Fruit fly (Drosophila melanogaster) whole organism, prepupa: ENCODE data around the gene CG3088.

Experiments used
- Blimp-1 ChIP-seq: fragments of 200-800 bp; sonication (Bioruptor generic); optimal IDR thresholded peaks from 3 replicates; lab custom pipeline; 2017; ENCODE audit warnings: missing biosample characterization, missing genetic modification characterization, mild to moderate bottlenecking, moderate library complexity, missing genetic modification reagents
- CG10631 ChIP-seq: fragments of 200-800 bp; sonication (Bioruptor generic); optimal IDR thresholded peaks from 2 replicates; lab custom pipeline; 2016; ENCODE audit warnings: missing biosample characterization, missing genetic modification characterization
- CG10669 ChIP-seq: fragments of 200-800 bp; sonication (Bioruptor generic); optimal IDR thresholded peaks from 3 replicates; lab custom pipeline; 2018; ENCODE audit warnings: missing biosample characterization, mild to moderate bottlenecking, missing genetic modification characterization, moderate library complexity
- CG11762 ChIP-seq: fragments of 200-800 bp; sonication (Bioruptor generic); optimal IDR thresholded peaks from 3 replicates; lab custom pipeline; 2016; ENCODE audit warnings: missing biosample characterization, missing genetic modification characterization; ENCODE audit not compliant: insufficient read depth
- CG15336 ChIP-seq: fragments of 200-800 bp; sonication (Bioruptor generic); IDR thresholded peaks from 2 replicates; pipeline ENCODE4 v1.3.6; 2022; ENCODE audit warnings: missing biosample characterization, missing genetic modification characterization
- CG1621 ChIP-seq: fragments of 200-800 bp; sonication (Bioruptor generic); optimal IDR thresholded peaks from 3 replicates; lab custom pipeline; 2018; ENCODE audit warnings: missing biosample characterization, mild to moderate bottlenecking, missing genetic modification characterization
- CG3032 ChIP-seq: fragments of 200-800 bp; optimal IDR thresholded peaks from 2 replicates; lab custom pipeline; 2019; ENCODE audit warnings: missing biosample characterization, mild to moderate bottlenecking, missing genetic modification characterization, moderate library complexity
- CG31627 ChIP-seq: fragments of 200-800 bp; sonication (Bioruptor generic); optimal IDR thresholded peaks from 3 replicates; lab custom pipeline; 2016; ENCODE audit warnings: missing biosample characterization, missing genetic modification characterization
- CG32006 ChIP-seq: fragments of 200-800 bp; sonication (Bioruptor generic); optimal IDR thresholded peaks from 3 replicates; lab custom pipeline; 2017; ENCODE audit warnings: missing biosample characterization, mild to moderate bottlenecking, missing genetic modification characterization
- CG34406 ChIP-seq: fragments of 200-800 bp; sonication (Bioruptor generic); optimal IDR thresholded peaks from 3 replicates; lab custom pipeline; 2016; ENCODE audit warnings: missing biosample characterization, missing genetic modification characterization
- CG3919 ChIP-seq: fragments of 200-800 bp; sonication (Bioruptor generic); optimal IDR thresholded peaks from 3 replicates; lab custom pipeline; 2016; ENCODE audit warnings: missing biosample characterization, missing genetic modification characterization
- CG4318 ChIP-seq: fragments of 200-800 bp; sonication (Bioruptor generic); optimal IDR thresholded peaks from 3 replicates; lab custom pipeline; 2017; ENCODE audit warnings: missing biosample characterization, mild to moderate bottlenecking, missing genetic modification characterization
- CG6163 ChIP-seq: fragments of 200-800 bp; sonication (Bioruptor generic); IDR thresholded peaks from 3 replicates; pipeline ENCODE4 v1.3.6; 2022; ENCODE audit warnings: missing biosample characterization, missing genetic modification characterization
- CG6276 ChIP-seq: fragments of 200-800 bp; sonication (Bioruptor generic); optimal IDR thresholded peaks from 2 replicates; lab custom pipeline; 2017; ENCODE audit warnings: missing biosample characterization, mild to moderate bottlenecking, missing genetic modification characterization
- CG6854 ChIP-seq: fragments of 200-800 bp; sonication (Bioruptor generic); optimal IDR thresholded peaks from 2 replicates; lab custom pipeline; 2017; ENCODE audit warnings: missing biosample characterization, mild to moderate bottlenecking, missing genetic modification characterization
- CG8119 ChIP-seq: fragments of 200-800 bp; sonication (Bioruptor generic); IDR thresholded peaks from 3 replicates; pipeline ENCODE4 v1.3.6; 2022; ENCODE audit warnings: missing biosample characterization, missing genetic modification characterization
- CG8632 ChIP-seq: fragments of 200-800 bp; sonication (Bioruptor generic); optimal IDR thresholded peaks from 3 replicates; lab custom pipeline; 2016; ENCODE audit warnings: missing biosample characterization, missing genetic modification characterization
- CG9139 ChIP-seq: fragments of 200-800 bp; sonication (Bioruptor generic); optimal IDR thresholded peaks from 3 replicates; lab custom pipeline; 2017; ENCODE audit warnings: missing biosample characterization, mild to moderate bottlenecking, missing genetic modification characterization
- Eip78C ChIP-seq: fragments of 200-800 bp; sonication (Bioruptor generic); peaks from one replicate; lab custom pipeline; 2016; ENCODE audit warnings: missing biosample characterization, missing genetic modification characterization
- Eip93F ChIP-seq: fragments of 200-800 bp; sonication (Bioruptor generic); optimal IDR thresholded peaks from 2 replicates; lab custom pipeline; 2016; ENCODE audit warnings: missing biosample characterization, mild to moderate bottlenecking, missing genetic modification characterization
- Ets21C ChIP-seq: fragments of 200-800 bp; sonication (Bioruptor generic); optimal IDR thresholded peaks from 3 replicates; lab custom pipeline; 2016; ENCODE audit warnings: missing biosample characterization, missing genetic modification characterization
- Ets96B ChIP-seq: fragments of 200-800 bp; optimal IDR thresholded peaks from 2 replicates; lab custom pipeline; 2019; ENCODE audit warnings: missing biosample characterization, mild to moderate bottlenecking, missing genetic modification characterization, moderate library complexity
- Hr38 ChIP-seq: sonication (Bioruptor generic); optimal IDR thresholded peaks from 2 replicates; lab custom pipeline; 2016; ENCODE audit warnings: missing biosample characterization, missing genetic modification characterization
- Hr39 ChIP-seq: fragments of 200-800 bp; sonication (Bioruptor generic); optimal IDR thresholded peaks from 2 replicates; lab custom pipeline; 2016; ENCODE audit warnings: missing biosample characterization, missing genetic modification characterization
- Hr4 ChIP-seq: fragments of 200-800 bp; sonication (Bioruptor generic); optimal IDR thresholded peaks from 3 replicates; lab custom pipeline; 2016; ENCODE audit warnings: missing biosample characterization, missing genetic modification characterization
- Met ChIP-seq: fragments of 200-800 bp; sonication (Bioruptor generic); optimal IDR thresholded peaks from 3 replicates; lab custom pipeline; 2016; ENCODE audit warnings: missing biosample characterization, missing genetic modification characterization
- OdsH ChIP-seq: fragments of 200-800 bp; sonication (Bioruptor generic); optimal IDR thresholded peaks from 3 replicates; lab custom pipeline; 2016; ENCODE audit warnings: missing biosample characterization, missing genetic modification characterization
- Sox102F ChIP-seq: fragments of 200-800 bp; sonication (Bioruptor generic); optimal IDR thresholded peaks from 2 replicates; lab custom pipeline; 2016; ENCODE audit warnings: missing biosample characterization, mild to moderate bottlenecking, missing genetic modification characterization
- Sox14 ChIP-seq: fragments of 200-800 bp; sonication (Bioruptor generic); optimal IDR thresholded peaks from 3 replicates; lab custom pipeline; 2016; ENCODE audit warnings: missing biosample characterization, missing genetic modification characterization
- achi ChIP-seq: fragments of 200-800 bp; sonication (Bioruptor generic); optimal IDR thresholded peaks from 3 replicates; lab custom pipeline; 2016; ENCODE audit warnings: missing biosample characterization, missing genetic modification characterization
- acj6 ChIP-seq: fragments of 200-800 bp; sonication (Bioruptor generic); optimal IDR thresholded peaks from 3 replicates; lab custom pipeline; 2016; ENCODE audit warnings: missing biosample characterization, missing genetic modification characterization
- dac ChIP-seq: fragments of 200-800 bp; sonication (Bioruptor generic); optimal IDR thresholded peaks from 2 replicates; lab custom pipeline; 2017; ENCODE audit warnings: missing biosample characterization, mild to moderate bottlenecking, missing genetic modification characterization
- eg ChIP-seq: fragments of 200-800 bp; sonication (Bioruptor generic); IDR thresholded peaks from 3 replicates; pipeline ENCODE4 v1.3.6; 2022; ENCODE audit warnings: missing biosample characterization, missing genetic modification characterization
- lz ChIP-seq: fragments of 200-800 bp; sonication (Bioruptor generic); optimal IDR thresholded peaks from 3 replicates; lab custom pipeline; 2016; ENCODE audit warnings: missing biosample characterization, missing genetic modification characterization
- salr ChIP-seq, 2 experiments: fragments of 200-800 bp; sonication (Bioruptor generic); optimal IDR thresholded peaks; 3 replicates each; lab custom pipeline; 2016 to 2018; ENCODE audit warnings: missing biosample characterization in 2 of 2, missing genetic modification characterization in 2 of 2, mild to moderate bottlenecking in 1 of 2
- ss ChIP-seq, 2 experiments: fragments of 200-800 bp; sonication (Bioruptor generic); optimal IDR thresholded peaks; 2 replicates in 1 of 2; 3 replicates in 1 of 2; lab custom pipeline; 2017 to 2018; ENCODE audit warnings: mild to moderate bottlenecking in 2 of 2, missing biosample characterization in 2 of 2, missing genetic modification characterization in 2 of 2, moderate library complexity in 1 of 2
- topi ChIP-seq: fragments of 200-800 bp; sonication (Bioruptor generic); optimal IDR thresholded peaks from 3 replicates; lab custom pipeline; 2016; ENCODE audit warnings: missing biosample characterization, missing genetic modification characterization
- vri ChIP-seq: fragments of 200-800 bp; sonication (Bioruptor generic); optimal IDR thresholded peaks from 3 replicates; lab custom pipeline; 2016; ENCODE audit warnings: missing biosample characterization, mild to moderate bottlenecking, missing genetic modification characterization

The CG3088 gene

DNA sequence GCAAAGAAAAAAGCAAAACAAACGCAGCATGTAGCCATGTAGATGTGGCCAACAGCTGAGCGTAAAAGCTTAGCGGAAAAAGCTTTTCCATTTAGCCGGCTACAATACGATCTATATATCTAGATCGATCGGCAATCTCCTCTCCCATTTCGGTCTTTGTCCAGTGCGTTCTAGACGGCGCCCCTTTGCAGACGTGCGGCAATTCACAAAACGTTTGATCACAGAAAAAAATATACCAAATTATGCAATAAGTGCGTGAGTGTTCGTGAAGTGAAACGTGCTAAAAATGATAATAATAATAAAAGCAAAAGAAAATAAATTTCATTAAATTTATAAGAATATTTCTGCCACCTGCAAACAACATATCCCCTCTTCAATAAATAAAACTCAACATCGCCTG is 17.7 kb downstream of the CG3088 start:
- TF ChIP-seq Met (GFP tag; lab: Kevin White, UChicago) (no peak), acj6 (GFP tag; lab: Kevin White, UChicago) (no peak), CG34406 (GFP tag; lab: Kevin White, UChicago) (no peak), Ets21C (GFP tag; lab: Kevin White, UChicago) (no peak), OdsH (GFP tag; lab: Kevin White, UChicago) (no peak), CG4318 (GFP tag; lab: Kevin White, UChicago) (no peak), CG31627 (no peak), Eip93F (no peak), ss (GFP tag; optimal IDR thresholded peaks at IDR 0.05; lab: Kevin White, UChicago) (no peak), CG10669 (GFP tag; lab: Kevin White, UChicago) (no peak), CG3919 (GFP tag; lab: Kevin White, UChicago) (no peak), CG1621 (tag; lab: Kevin White, UChicago) (no peak), CG11762 (GFP tag; lab: Kevin White, UChicago) (no peak), CG32006 (no peak)

DNA sequence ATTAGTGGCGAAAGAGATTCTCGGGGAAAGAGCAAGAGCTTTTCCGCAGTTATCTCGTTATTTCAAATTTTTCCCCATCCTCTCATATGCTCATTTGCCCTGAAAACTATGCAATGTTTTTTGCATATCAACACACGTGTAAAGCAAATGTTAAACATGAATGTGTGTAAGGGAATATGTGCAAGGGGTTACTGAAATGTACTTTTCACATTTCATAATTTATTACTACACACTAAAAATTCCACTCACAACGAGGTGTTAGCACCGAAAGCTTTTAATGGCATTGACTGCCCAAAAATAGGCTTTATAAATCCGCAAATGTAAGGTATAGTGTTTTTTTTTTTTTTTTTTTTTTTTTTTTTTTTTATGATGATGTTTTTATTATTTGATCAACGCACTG is 29.5 kb downstream of the CG3088 start:
- no peak for TF ChIP-seq topi
- TF ChIP-seq Ets96B (tag; lab: Kevin White, UChicago) = no peak
- TF ChIP-seq CG31627 = no peak
- TF ChIP-seq CG3032 (tag; lab: Kevin White, UChicago) = no peak
- no peak for TF ChIP-seq CG10669 (GFP tag; lab: Kevin White, UChicago)
- no peak for TF ChIP-seq CG10631 (GFP tag; lab: Kevin White, UChicago)
- no peak for TF ChIP-seq Blimp-1 (GFP tag; lab: Kevin White, UChicago)
- no peak for TF ChIP-seq Hr39 (GFP tag; lab: Kevin White, UChicago)
- no peak for TF ChIP-seq CG6276 (GFP tag; lab: Kevin White, UChicago)
- no peak for TF ChIP-seq CG9139 (GFP tag; lab: Kevin White, UChicago)

DNA sequence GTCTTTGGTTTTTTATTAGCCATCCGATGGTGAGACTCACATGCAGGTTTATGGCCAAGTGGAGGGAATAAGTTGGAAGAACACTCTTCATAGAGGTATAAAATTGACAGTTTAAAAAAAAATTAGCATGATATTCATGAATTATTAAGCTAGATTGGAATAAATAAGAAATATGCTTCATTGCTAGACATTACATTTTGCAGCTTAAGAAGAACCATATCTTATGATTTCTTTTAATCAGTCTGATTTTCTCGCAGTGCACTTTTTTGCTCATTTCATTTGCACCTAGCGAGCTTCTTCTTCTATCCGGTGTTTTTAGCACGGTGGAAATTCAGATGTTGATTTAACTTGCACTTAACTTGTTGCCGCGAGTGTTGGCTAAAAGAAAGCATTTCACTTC is 31.3 kb downstream of the CG3088 start:
- TF ChIP-seq eg (GFP tag; lab: Robert Waterston, UW) (peak; percentile 57; the same call in 1 of the 3 replicates), Eip78C (GFP tag; lab: Kevin White, UChicago) (peak; percentile 13), CG6854 (GFP tag; lab: Kevin White, UChicago) (no peak), CG8119 (GFP tag; lab: Robert Waterston, UW) (peak; percentile 24; the same call in 2 of the 3 replicates), vri (GFP tag; lab: Kevin White, UChicago) (no peak), CG4318 (GFP tag; lab: Kevin White, UChicago) (peak; percentile 9), Eip93F (no peak), CG11762 (GFP tag; lab: Kevin White, UChicago) (no peak), CG6163 (no peak), CG10631 (GFP tag; lab: Kevin White, UChicago) (no peak), Hr4 (GFP tag; lab: Kevin White, UChicago) (peak; percentile 42), dac (no peak), Sox14 (GFP tag; lab: Kevin White, UChicago) (no peak), CG15336 (GFP tag; lab: Robert Waterston, UW) (peak; percentile 65), salr (GFP tag; optimal IDR thresholded peaks at IDR 0.05; lab: Kevin White, UChicago) (no peak), Hr38 (no peak), Ets21C (GFP tag; lab: Kevin White, UChicago) (no peak), lz (GFP tag; lab: Kevin White, UChicago) (no peak), achi (no peak), CG32006 (peak; percentile 59)

DNA sequence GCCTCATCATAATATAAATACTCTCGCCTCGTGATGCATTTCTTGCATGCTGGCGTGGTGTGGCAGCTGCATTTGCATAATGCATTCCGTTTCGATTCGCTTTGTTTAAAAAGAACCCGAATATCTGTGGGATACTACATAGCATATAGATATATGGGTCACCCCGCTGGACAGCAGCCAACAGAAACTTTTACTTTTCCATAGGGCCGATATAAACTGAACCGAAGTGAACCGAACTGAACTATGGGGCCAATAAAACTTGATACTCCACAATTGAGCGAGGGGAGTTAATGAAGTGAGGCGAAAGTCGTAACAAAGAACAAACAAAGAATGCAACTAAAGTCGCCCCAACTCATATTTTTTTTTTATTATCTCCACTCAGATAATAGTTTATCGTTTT is 31.9 kb downstream of the CG3088 start:
- no peak for TF ChIP-seq topi
- TF ChIP-seq Sox102F = no peak
- TF ChIP-seq Hr38 = no peak
- peak; percentile 8 for TF ChIP-seq Eip78C (GFP tag; lab: Kevin White, UChicago)
- TF ChIP-seq CG3032 (tag; lab: Kevin White, UChicago) = no peak
- no peak for TF ChIP-seq CG8632 (GFP tag; lab: Kevin White, UChicago)
- no peak for TF ChIP-seq CG10669 (GFP tag; lab: Kevin White, UChicago)
- no peak for TF ChIP-seq Hr39 (GFP tag; lab: Kevin White, UChicago)
- TF ChIP-seq, all 60 proteins: peak for 1
